Worm (Caenorhabditis elegans): Measurements from ENCODE around the gene mog-3.

ce11 chrIII:5280228-5280627 is 28.2 kb upstream of the mog-3 start:
- TF ChIP-seq tbx-2 (tag; optimal IDR thresholded peaks at IDR 0.05), result no peak
- no peak for TF ChIP-seq ceh-6 (GFP tag; optimal IDR thresholded peaks at IDR 0.05)
- no peak for TF ChIP-seq pqm-1 (tag; optimal IDR thresholded peaks at IDR 0.05)
- no peak for TF ChIP-seq lim-6 (tag; optimal IDR thresholded peaks at IDR 0.05)
- TF ChIP-seq nhr-11 (tag; optimal IDR thresholded peaks at IDR 0.05), result no peak
- TF ChIP-seq dmd-4 (tag; optimal IDR thresholded peaks at IDR 0.05; ENCODE audit: borderline replicate concordance), result no peak
- no peak for TF ChIP-seq pros-1 (tag; optimal IDR thresholded peaks at IDR 0.05)
- TF ChIP-seq T23F11.4 (GFP tag; optimal IDR thresholded peaks at IDR 0.05), result no peak
